Fruit fly (Drosophila melanogaster) whole organism, embryonic: ENCODE data around the gene Spn28Db.

ENCODE experiments used
- ATbp ChIP-seq: fragments of 200-800 bp; sonication (Bioruptor generic); optimal IDR thresholded peaks from 2 replicates; lab custom pipeline; 2017; ENCODE audit warnings: missing biosample characterization, mild to moderate bottlenecking, missing genetic modification characterization, missing genetic modification reagents
- Ada2b ChIP-seq: fragments of 200-800 bp; sonication (Bioruptor generic); IDR thresholded peaks from 2 replicates; pipeline ENCODE4 v1.3.6; 2022; ENCODE audit warnings: missing biosample characterization, missing genetic modification characterization
- CG10321 ChIP-seq: fragments of 200-800 bp; sonication (Bioruptor generic); IDR thresholded peaks from 2 replicates; pipeline ENCODE4 v1.3.6; 2022; ENCODE audit warnings: missing biosample characterization, missing genetic modification characterization
- CG10366 ChIP-seq: fragments of 200-800 bp; sonication (Bioruptor generic); IDR thresholded peaks from 2 replicates; pipeline ENCODE4 v1.3.6; 2022; ENCODE audit warnings: missing biosample characterization, missing genetic modification characterization
- CG11247 ChIP-seq: fragments of 200-800 bp; sonication (Bioruptor generic); IDR thresholded peaks from 2 replicates; pipeline ENCODE4 v1.3.6; 2022; ENCODE audit warnings: missing biosample characterization, missing genetic modification characterization
- CG12299 ChIP-seq: fragments of 200-800 bp; sonication (Bioruptor generic); optimal IDR thresholded peaks from 2 replicates; lab custom pipeline; 2018; ENCODE audit warnings: missing biosample characterization, mild to moderate bottlenecking, missing genetic modification characterization
- CG12391 ChIP-seq: fragments of 200-800 bp; sonication (Bioruptor generic); optimal IDR thresholded peaks from 3 replicates; lab custom pipeline; 2018; ENCODE audit warnings: missing biosample characterization, mild to moderate bottlenecking, missing genetic modification characterization, moderate library complexity
- CG12744 ChIP-seq: fragments of 200-800 bp; sonication (Bioruptor generic); optimal IDR thresholded peaks from 2 replicates; lab custom pipeline; 2016; ENCODE audit warnings: missing biosample characterization, missing genetic modification characterization
- CG16813 ChIP-seq: fragments of 200-800 bp; sonication (Bioruptor generic); IDR thresholded peaks from 3 replicates; pipeline ENCODE4 v1.3.6; 2022; ENCODE audit warnings: missing biosample characterization, missing genetic modification characterization; ENCODE audit not compliant: partially characterized antibody
- CG17385 ChIP-seq: fragments of 200-800 bp; sonication (Bioruptor generic); optimal IDR thresholded peaks from 3 replicates; lab custom pipeline; 2018; ENCODE audit warnings: missing biosample characterization, mild to moderate bottlenecking, missing genetic modification characterization
- CG1832 ChIP-seq: fragments of 200-800 bp; sonication (Bioruptor generic); optimal IDR thresholded peaks from 2 replicates; lab custom pipeline; 2017; ENCODE audit warnings: missing biosample characterization, mild to moderate bottlenecking, missing genetic modification characterization, inconsistent platforms
- CG2678 ChIP-seq: fragments of 200-800 bp; sonication (Bioruptor generic); optimal IDR thresholded peaks from 3 replicates; lab custom pipeline; 2019; ENCODE audit warnings: missing biosample characterization, mild to moderate bottlenecking, missing genetic modification characterization, moderate library complexity
- CG31441 ChIP-seq: fragments of 200-800 bp; sonication (Bioruptor generic); IDR thresholded peaks from 2 replicates; pipeline ENCODE4 v1.3.6; 2022; ENCODE audit warnings: missing biosample characterization, missing genetic modification characterization
- CG33213 ChIP-seq: fragments of 200-800 bp; sonication (Bioruptor generic); optimal IDR thresholded peaks from 3 replicates; lab custom pipeline; 2016; ENCODE audit warnings: missing biosample characterization, missing genetic modification characterization
- CG33557 ChIP-seq: fragments of 200-800 bp; sonication (Bioruptor generic); optimal IDR thresholded peaks from 2 replicates; lab custom pipeline; 2019; ENCODE audit warnings: missing biosample characterization, mild to moderate bottlenecking, missing genetic modification characterization, moderate library complexity
- CG3407 ChIP-seq: fragments of 200-800 bp; sonication (Bioruptor generic); optimal IDR thresholded peaks from 2 replicates; lab custom pipeline; 2018; ENCODE audit warnings: missing biosample characterization, mild to moderate bottlenecking, missing genetic modification characterization
- CG4360 ChIP-seq: fragments of 200-800 bp; sonication (Bioruptor generic); IDR thresholded peaks from 2 replicates; pipeline ENCODE4 v1.3.6; 2022; ENCODE audit warnings: missing biosample characterization, missing genetic modification characterization
- CG43689 ChIP-seq: fragments of 200-800 bp; sonication (Bioruptor generic); IDR thresholded peaks from 2 replicates; pipeline ENCODE4 v1.3.6; 2022; ENCODE audit warnings: missing biosample characterization, missing genetic modification characterization
- CG4854 ChIP-seq: fragments of 200-800 bp; sonication (Bioruptor generic); optimal IDR thresholded peaks from 2 replicates; lab custom pipeline; 2016; ENCODE audit warnings: missing biosample characterization, missing genetic modification characterization, inconsistent platforms
- CG7786 ChIP-seq: fragments of 200-800 bp; sonication (Bioruptor generic); optimal IDR thresholded peaks from 2 replicates; lab custom pipeline; 2016; ENCODE audit warnings: missing biosample characterization, missing genetic modification characterization
- CG8290 ChIP-seq, 3 experiments: fragments of 200-800 bp; sonication (Bioruptor generic); optimal IDR thresholded peaks; 2 replicates each; lab custom pipeline; 2016 to 2019; ENCODE audit warnings: missing biosample characterization in 3 of 3, missing genetic modification characterization in 3 of 3, mild to moderate bottlenecking in 2 of 3, moderate library complexity in 1 of 3
- CG8388 ChIP-seq: fragments of 200-800 bp; sonication (Bioruptor generic); optimal IDR thresholded peaks from 2 replicates; lab custom pipeline; 2019; ENCODE audit warnings: missing biosample characterization, mild to moderate bottlenecking, missing genetic modification characterization, moderate library complexity
- CG8478 ChIP-seq: fragments of >200 bp; optimal IDR thresholded peaks from 2 replicates; lab custom pipeline; 2018
- CG9437 ChIP-seq: fragments of 200-800 bp; sonication (Bioruptor generic); optimal IDR thresholded peaks from 2 replicates; lab custom pipeline; 2018; ENCODE audit warnings: missing biosample characterization, mild to moderate bottlenecking, missing genetic modification characterization
- CHES-1-like ChIP-seq: fragments of 200-800 bp; sonication (Bioruptor generic); optimal IDR thresholded peaks from 2 replicates; lab custom pipeline; 2016; ENCODE audit warnings: missing biosample characterization, missing genetic modification characterization
- CoRest ChIP-seq: fragments of 200-800 bp; sonication (Bioruptor generic); optimal IDR thresholded peaks from 3 replicates; lab custom pipeline; 2018; ENCODE audit warnings: missing biosample characterization, mild to moderate bottlenecking, missing genetic modification characterization, moderate library complexity
- Dbx ChIP-seq: fragments of 200-800 bp; sonication (Bioruptor generic); IDR thresholded peaks from 3 replicates; pipeline ENCODE4 v1.3.6; 2022; ENCODE audit warnings: missing biosample characterization, missing genetic modification characterization
- H15 ChIP-seq: fragments of 200-800 bp; sonication (Bioruptor generic); IDR thresholded peaks from 3 replicates; pipeline ENCODE4 v1.3.6; 2022; ENCODE audit warnings: missing biosample characterization, missing genetic modification characterization
- H2.0 ChIP-seq: fragments of 200-800 bp; sonication (Bioruptor generic); IDR thresholded peaks from 2 replicates; pipeline ENCODE4 v1.3.6; 2022; ENCODE audit warnings: missing biosample characterization, missing genetic modification characterization
- HLH3B ChIP-seq: fragments of 200-800 bp; sonication (Bioruptor generic); IDR thresholded peaks from 2 replicates; pipeline ENCODE4 v1.3.6; 2022; ENCODE audit warnings: missing biosample characterization, missing genetic modification characterization
- Hr39 ChIP-seq: fragments of >200 bp; optimal IDR thresholded peaks from 2 replicates; lab custom pipeline; 2017
- Max ChIP-seq: fragments of 200-800 bp; sonication (Bioruptor generic); optimal IDR thresholded peaks from 2 replicates; lab custom pipeline; 2016; ENCODE audit warnings: missing biosample characterization, mild to moderate bottlenecking, missing genetic modification characterization
- Med ChIP-seq: fragments of 200-800 bp; sonication (Bioruptor generic); peaks from one replicate; lab custom pipeline; 2016; ENCODE audit warnings: missing biosample characterization, missing genetic modification characterization, mild to moderate bottlenecking, inconsistent platforms, moderate library complexity
- NC2α ChIP-seq: fragments of 200-800 bp; sonication (Bioruptor generic); optimal IDR thresholded peaks from 2 replicates; lab custom pipeline; 2016; ENCODE audit warnings: missing biosample characterization, missing genetic modification characterization
- Nf-YA ChIP-seq: fragments of 200-800 bp; sonication (Bioruptor generic); IDR thresholded peaks from 2 replicates; pipeline ENCODE4 v1.3.6; 2022; ENCODE audit warnings: missing biosample characterization, missing genetic modification characterization
- Stat92E ChIP-seq, 3 experiments: fragments of >200 bp in 2 of 3; fragments of 200-800 bp in 1 of 3; sonication (Bioruptor generic) in 1 of 3; optimal IDR thresholded peaks; 2 replicates each; lab custom pipeline; 2017 to 2019; ENCODE audit warnings: missing biosample characterization in 3 of 3, missing genetic modification characterization in 3 of 3, mild to moderate bottlenecking in 1 of 3, moderate library complexity in 1 of 3
- Usf ChIP-seq: fragments of 200-800 bp; sonication (Bioruptor generic); optimal IDR thresholded peaks from 2 replicates; lab custom pipeline; 2017; ENCODE audit warnings: missing genotype, missing biosample characterization, missing genetic modification characterization
- ab ChIP-seq: fragments of 200-800 bp; sonication (Bioruptor generic); optimal IDR thresholded peaks from 2 replicates; lab custom pipeline; 2016; ENCODE audit warnings: missing biosample characterization, missing genetic modification characterization
- amos ChIP-seq: fragments of 200-800 bp; sonication (Bioruptor generic); IDR thresholded peaks from 2 replicates; pipeline ENCODE4 v1.3.6; 2022; ENCODE audit warnings: missing biosample characterization, missing genetic modification characterization; ENCODE audit not compliant: partially characterized antibody
- en ChIP-seq: fragments of 200-800 bp; sonication (Bioruptor generic); optimal IDR thresholded peaks from 2 replicates; lab custom pipeline; 2016; ENCODE audit warnings: missing biosample characterization, missing genetic modification characterization
- grn ChIP-seq: fragments of 200-800 bp; sonication (Bioruptor generic); optimal IDR thresholded peaks from 3 replicates; lab custom pipeline; 2017; ENCODE audit warnings: missing biosample characterization, missing genetic modification characterization
- inv ChIP-seq: fragments of 200-800 bp; sonication (Bioruptor generic); IDR thresholded peaks from 2 replicates; pipeline ENCODE4 v1.3.6; 2022; ENCODE audit warnings: missing biosample characterization, missing genetic modification characterization; ENCODE audit not compliant: partially characterized antibody
- ken ChIP-seq: fragments of 200-800 bp; sonication (Bioruptor generic); IDR thresholded peaks from 3 replicates; pipeline ENCODE4 v1.3.6; 2022; ENCODE audit warnings: missing biosample characterization, missing genetic modification characterization
- maf-S ChIP-seq: fragments of 200-800 bp; sonication (Bioruptor generic); optimal IDR thresholded peaks from 2 replicates; lab custom pipeline; 2016; ENCODE audit warnings: missing biosample characterization, missing genetic modification characterization
- odd ChIP-seq: fragments of 200-800 bp; sonication (Bioruptor generic); optimal IDR thresholded peaks from 2 replicates; lab custom pipeline; 2017; ENCODE audit warnings: missing biosample characterization, mild to moderate bottlenecking, missing genetic modification characterization
- pb ChIP-seq: fragments of 200-800 bp; sonication (Bioruptor generic); optimal IDR thresholded peaks from 3 replicates; lab custom pipeline; 2016; ENCODE audit warnings: missing biosample characterization, missing genetic modification characterization
- rib ChIP-seq: fragments of 200-800 bp; sonication (Bioruptor generic); IDR thresholded peaks from 2 replicates; pipeline ENCODE4 v1.3.6; 2022; ENCODE audit warnings: missing biosample characterization, missing genetic modification characterization
- salm ChIP-seq: fragments of 200-800 bp; sonication (Bioruptor generic); optimal IDR thresholded peaks from 2 replicates; lab custom pipeline; 2018; ENCODE audit warnings: missing biosample characterization, mild to moderate bottlenecking, missing genetic modification characterization
- schlank ChIP-seq: fragments of 200-800 bp; sonication (Bioruptor generic); optimal IDR thresholded peaks from 2 replicates; lab custom pipeline; 2018; ENCODE audit warnings: missing biosample characterization, mild to moderate bottlenecking, missing genetic modification characterization
- slou ChIP-seq: fragments of 200-800 bp; sonication (Bioruptor generic); optimal IDR thresholded peaks from 3 replicates; lab custom pipeline; 2016; ENCODE audit warnings: missing biosample characterization, missing genetic modification characterization
- ssp ChIP-seq: fragments of 200-800 bp; sonication (Bioruptor generic); IDR thresholded peaks from 2 replicates; pipeline ENCODE4 v1.3.6; 2022; ENCODE audit warnings: missing biosample characterization, missing genetic modification characterization

Spn28Db gene

dm6 chr2L:7926288-7927061 is 36.0 kb upstream of the Spn28Db start (continued):
- TF ChIP-seq ken (GFP tag; lab: Robert Waterston, UW) (no peak), Dbx (GFP tag; lab: Robert Waterston, UW) (no peak), H15 (GFP tag; lab: Robert Waterston, UW) (0 out of 3 replicates have a peak, but pooled peaks have one; percentile 10), Med (GFP tag; lab: Kevin White, UChicago) (peak; percentile 43), grn (GFP tag; lab: Kevin White, UChicago) (peak; percentile 81), rib (GFP tag; lab: Robert Waterston, UW) (no peak), CG10366 (no peak), Usf (no peak), CoRest (tag; lab: Kevin White, UChicago) (no peak), CG4854 (GFP tag; lab: Kevin White, UChicago) (no peak), CG10321 (GFP tag; lab: Robert Waterston, UW) (no peak), CG9437 (GFP tag; lab: Kevin White, UChicago) (no peak), Max (GFP tag; lab: Kevin White, UChicago) (no peak), CHES-1-like (no peak), CG11247 (GFP tag; lab: Robert Waterston, UW) (no peak), ATbp (GFP tag; lab: Kevin White, UChicago) (no peak), ab (GFP tag; lab: Kevin White, UChicago) (no peak), CG1832 (no peak), HLH3B (GFP tag; lab: Robert Waterston, UW) (no peak), NC2α (no peak), CG8478 (no peak), Nf-YA (GFP tag; lab: Robert Waterston, UW) (no peak), CG4360 (GFP tag; lab: Robert Waterston, UW) (no peak), slou (GFP tag; lab: Kevin White, UChicago) (no peak), CG8388 (no peak), H2.0 (GFP tag; lab: Robert Waterston, UW) (no peak), pb (GFP tag; lab: Kevin White, UChicago) (no peak), Hr39 (lab: Kevin White, UChicago) (no peak), CG2678 (tag; lab: Kevin White, UChicago) (no peak), CG17385 (no peak), ssp (GFP tag; lab: Robert Waterston, UW) (no peak), inv (GFP tag; lab: Robert Waterston, UW) (no peak), Stat92E (GFP tag; optimal IDR thresholded peaks at IDR 0.05; lab: Kevin White, UChicago) (no peak), en (no peak), maf-S (no peak), CG12299 (tag; lab: Kevin White, UChicago) (no peak), amos (GFP tag; lab: Robert Waterston, UW) (no peak), CG7786 (GFP tag; lab: Kevin White, UChicago) (no peak), CG3407 (GFP tag; lab: Kevin White, UChicago) (no peak), odd (no peak), CG43689 (GFP tag; lab: Robert Waterston, UW) (no peak), CG12744 (no peak), CG12391 (tag; lab: Kevin White, UChicago) (no peak), Ada2b (GFP tag; lab: Robert Waterston, UW) (no peak), CG8290 (GFP tag; optimal IDR thresholded peaks at IDR 0.05; lab: Kevin White, UChicago) (no peak), CG8290 (tag; optimal IDR thresholded peaks at IDR 0.05; lab: Kevin White, UChicago) (no peak), CG33557 (GFP tag; lab: Kevin White, UChicago) (no peak), CG33213 (GFP tag; lab: Kevin White, UChicago) (no peak), CG31441 (no peak), CG16813 (GFP tag; lab: Robert Waterston, UW) (no peak), salm (no peak), schlank (tag; lab: Kevin White, UChicago) (no peak)
